Fruit fly (Drosophila melanogaster) Kc167 (cell line): Measurements from ENCODE around the gene Tl.

ENCODE experiments used
- Myc ChIP-seq: fragments of >200 bp; optimal IDR thresholded peaks from 2 replicates; lab custom pipeline; 2017; ENCODE audit warnings: missing external identifiers
- Sin3A ChIP-seq: fragments of >200 bp; optimal IDR thresholded peaks from 2 replicates; lab custom pipeline; 2018; ENCODE audit warnings: missing external identifiers
- h ChIP-seq: fragments of >200 bp; optimal IDR thresholded peaks from 3 replicates; lab custom pipeline; 2018; ENCODE audit warnings: missing external identifiers
- insv ChIP-seq: fragments of >200 bp; optimal IDR thresholded peaks from 3 replicates; lab custom pipeline; 2018; ENCODE audit warnings: missing external identifiers
- psq ChIP-seq: fragments of >200 bp; optimal IDR thresholded peaks from 2 replicates; lab custom pipeline; 2017; ENCODE audit warnings: missing external identifiers
- ttk ChIP-seq: sonication (Bioruptor generic); optimal IDR thresholded peaks from 2 replicates; lab custom pipeline; 2017; ENCODE audit warnings: missing external identifiers

DNA sequence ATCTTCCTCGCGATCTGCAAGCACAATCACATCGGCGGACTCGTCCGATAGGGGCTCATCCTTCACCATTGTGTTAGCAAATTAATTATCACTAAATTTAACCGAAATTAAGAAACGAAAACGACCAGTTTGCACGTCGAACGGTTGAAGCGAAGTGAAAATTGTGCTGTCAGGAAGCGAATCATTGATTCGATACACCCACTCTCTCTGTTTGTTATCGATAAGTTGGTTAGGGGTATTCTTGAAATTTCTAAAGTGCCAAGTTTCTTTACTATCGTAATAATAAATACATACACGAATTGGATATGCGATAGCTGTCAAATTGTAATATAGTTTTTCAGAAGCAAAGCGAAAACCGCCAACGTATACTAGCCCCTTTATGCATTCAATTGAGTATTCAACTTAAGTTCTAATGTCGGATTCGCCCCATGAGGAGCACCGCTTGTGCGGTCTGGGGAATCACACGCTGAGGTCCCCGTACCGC lies 76.7 kb downstream of the Tl start, which contains the start of gene Rb97D:
- TF ChIP-seq psq (lab: Kevin White, UChicago) (no peak), ttk (lab: Kevin White, UChicago) (no peak), Myc (no peak), h (lab: Kevin White, UChicago) (no peak), insv (lab: Kevin White, UChicago) (no peak), Sin3A (lab: Kevin White, UChicago) (no peak)
